Fruit fly (Drosophila melanogaster): ENCODE data around the gene Cul3.

dm6 chr2L:15316410-15316809, 44.6 kb upstream of the Cul3 start:
- no peak for TF ChIP-seq pan (optimal IDR thresholded peaks at IDR 0.05)
- no peak for TF ChIP-seq psq (optimal IDR thresholded peaks at IDR 0.05)
- no peak for TF ChIP-seq CG8478 (optimal IDR thresholded peaks at IDR 0.05)
- no peak for TF ChIP-seq usp (GFP tag; optimal IDR thresholded peaks at IDR 0.05)
- no peak for TF ChIP-seq EcR (GFP tag; optimal IDR thresholded peaks at IDR 0.05)
